Worm (Caenorhabditis elegans) whole organism, mixed stage, embryonic: ENCODE data around the gene ccdc-149.

ENCODE experiments used
- M03D4.4 ChIP-seq: sonication (generic microtip); optimal IDR thresholded peaks from 2 replicates; lab custom pipeline; 2017; ENCODE audit warnings: mild to moderate bottlenecking, missing genetic modification characterization, missing compliant biosample characterization
- mab-5 ChIP-seq: fragments of 150-350 bp; optimal IDR thresholded peaks from 2 replicates; lab custom pipeline; 2014; ENCODE audit warnings: missing biosample characterization, missing genetic modification characterization
- nhr-12 ChIP-seq: fragments of 150-350 bp; optimal IDR thresholded peaks from 2 replicates; lab custom pipeline; 2014; ENCODE audit warnings: missing biosample characterization, missing genetic modification characterization
- nhr-237 ChIP-seq: fragments of 150-350 bp; optimal IDR thresholded peaks from 2 replicates; lab custom pipeline; 2014; ENCODE audit warnings: missing biosample characterization, missing genetic modification characterization
- nhr-28 ChIP-seq: fragments of 150-350 bp; optimal IDR thresholded peaks from 2 replicates; lab custom pipeline; 2014; ENCODE audit warnings: missing biosample characterization, missing genetic modification characterization
- pha-4 ChIP-seq: fragments of 150-350 bp; optimal IDR thresholded peaks from 2 replicates; lab custom pipeline; 2018; ENCODE audit warnings: missing biosample characterization, missing genetic modification reagents, missing genetic modification characterization
- zip-8 ChIP-seq: fragments of 150-350 bp; optimal IDR thresholded peaks from 2 replicates; lab custom pipeline; 2014; ENCODE audit warnings: missing biosample characterization, missing genetic modification characterization

ce11 chrX:11484027-11484426 is 27.2 kb downstream of the ccdc-149 start:
- no peak for TF ChIP-seq mab-5 (tag; lab: Kevin White, UChicago)
- no peak for TF ChIP-seq nhr-12 (tag; lab: Kevin White, UChicago)
- TF ChIP-seq nhr-28 (tag; lab: Kevin White, UChicago): no peak
- TF ChIP-seq zip-8 (tag; lab: Kevin White, UChicago): no peak
- no peak for TF ChIP-seq pha-4 (tag; lab: Kevin White, UChicago)
- no peak for TF ChIP-seq nhr-237 (tag; lab: Kevin White, UChicago)
- no peak for TF ChIP-seq M03D4.4 (tag; lab: Kevin White, UChicago)
